Worm (Caenorhabditis elegans) whole organism, L2 larva: ENCODE data around the gene C05C10.5.

Source experiments
- C34F6.9 ChIP-seq: fragments of 150-350 bp; optimal IDR thresholded peaks from 2 replicates; lab custom pipeline; 2014; ENCODE audit warnings: missing biosample characterization, missing genetic modification characterization
- F13H6.1 ChIP-seq: sonication (generic microtip); optimal IDR thresholded peaks from 2 replicates; lab custom pipeline; 2016; ENCODE audit warnings: missing genetic modification characterization, missing compliant biosample characterization
- R02D3.7 ChIP-seq: fragments of 150-350 bp; optimal IDR thresholded peaks from 2 replicates; lab custom pipeline; 2014; ENCODE audit warnings: missing biosample characterization, missing genetic modification characterization
- Y55F3AM.14 ChIP-seq: fragments of 200-800 bp; sonication (Bioruptor generic); optimal IDR thresholded peaks from 2 replicates; lab custom pipeline; 2018; ENCODE audit warnings: mild to moderate bottlenecking, missing genetic modification characterization, missing compliant biosample characterization
- ZK546.5 ChIP-seq: sonication (generic microtip); optimal IDR thresholded peaks from 2 replicates; lab custom pipeline; 2017; ENCODE audit warnings: missing biosample characterization, missing genetic modification characterization
- alr-1 ChIP-seq: fragments of 150-350 bp; optimal IDR thresholded peaks from 2 replicates; lab custom pipeline; 2014; ENCODE audit warnings: missing biosample characterization, missing genetic modification characterization
- aly-2 ChIP-seq: fragments of 150-350 bp; optimal IDR thresholded peaks from 2 replicates; lab custom pipeline; 2014; ENCODE audit warnings: missing biosample characterization, missing genetic modification characterization
- ama-1 ChIP-seq: fragments of 150-350 bp; optimal IDR thresholded peaks from 2 replicates; lab custom pipeline; 2018; ENCODE audit warnings: inconsistent platforms
- blmp-1 ChIP-seq: sonication (generic microtip); optimal IDR thresholded peaks from 2 replicates; lab custom pipeline; 2017; ENCODE audit warnings: missing genetic modification characterization, mild to moderate bottlenecking, missing compliant biosample characterization, antibody characterized with exemption, moderate library complexity; ENCODE audit not compliant: insufficient read depth
- ceh-16 ChIP-seq: fragments of 150-350 bp; optimal IDR thresholded peaks from 2 replicates; lab custom pipeline; 2014; ENCODE audit warnings: missing biosample characterization, missing genetic modification characterization
- ceh-82 ChIP-seq: fragments of 150-350 bp; optimal IDR thresholded peaks from 2 replicates; lab custom pipeline; 2014; ENCODE audit warnings: missing biosample characterization, missing genetic modification characterization
- crh-2 ChIP-seq: sonication (generic microtip); optimal IDR thresholded peaks from 2 replicates; lab custom pipeline; 2017; ENCODE audit warnings: missing biosample characterization, missing genetic modification characterization
- egl-27 ChIP-seq: sonication (generic microtip); optimal IDR thresholded peaks from 3 replicates; lab custom pipeline; 2017; ENCODE audit warnings: missing biosample characterization, missing genetic modification reagents, missing genetic modification characterization
- elt-1 ChIP-seq: fragments of 150-350 bp; optimal IDR thresholded peaks from 2 replicates; lab custom pipeline; 2014; ENCODE audit warnings: missing biosample characterization, missing genetic modification characterization
- elt-3 ChIP-seq: sonication (generic microtip); optimal IDR thresholded peaks from 2 replicates; lab custom pipeline; 2017; ENCODE audit warnings: missing biosample characterization, missing genetic modification characterization
- fos-1 ChIP-seq: fragments of 150-350 bp; optimal IDR thresholded peaks from 2 replicates; lab custom pipeline; 2014; ENCODE audit warnings: missing biosample characterization, missing genetic modification characterization
- gmeb-1 ChIP-seq: fragments of 150-350 bp; optimal IDR thresholded peaks from 2 replicates; lab custom pipeline; 2014; ENCODE audit warnings: missing biosample characterization, missing genetic modification characterization
- lin-11 ChIP-seq: fragments of 150-350 bp; sonication (generic microtip); optimal IDR thresholded peaks from 2 replicates; lab custom pipeline; 2014; ENCODE audit warnings: missing biosample characterization, missing genetic modification characterization, inconsistent platforms, mixed read lengths
- lin-39 ChIP-seq: fragments of 150-350 bp; optimal IDR thresholded peaks from 2 replicates; lab custom pipeline; 2014; ENCODE audit warnings: missing biosample characterization, missing genetic modification reagents, missing genetic modification characterization
- lsy-2 ChIP-seq, 2 experiments: fragments of 150-350 bp in 1 of 2; sonication (generic microtip) in 1 of 2; optimal IDR thresholded peaks; 2 replicates each; lab custom pipeline; 2014 to 2017; ENCODE audit warnings: missing biosample characterization in 2 of 2, missing genetic modification characterization in 2 of 2
- mab-5 ChIP-seq: fragments of 150-350 bp; optimal IDR thresholded peaks from 2 replicates; lab custom pipeline; 2014; ENCODE audit warnings: missing biosample characterization, missing genetic modification characterization
- nhr-10 ChIP-seq: sonication (generic microtip); optimal IDR thresholded peaks from 2 replicates; lab custom pipeline; 2017; ENCODE audit warnings: missing biosample characterization, missing genetic modification characterization
- nhr-11 ChIP-seq: fragments of 150-350 bp; optimal IDR thresholded peaks from 2 replicates; lab custom pipeline; 2014; ENCODE audit warnings: missing biosample characterization, missing genetic modification characterization
- nhr-12 ChIP-seq: fragments of 150-350 bp; optimal IDR thresholded peaks from 2 replicates; lab custom pipeline; 2014; ENCODE audit warnings: missing biosample characterization, missing genetic modification characterization
- nhr-129 ChIP-seq: fragments of 150-350 bp; optimal IDR thresholded peaks from 2 replicates; lab custom pipeline; 2014; ENCODE audit warnings: missing biosample characterization, missing genetic modification characterization
- nhr-21 ChIP-seq: fragments of 150-350 bp; optimal IDR thresholded peaks from 2 replicates; lab custom pipeline; 2014; ENCODE audit warnings: missing biosample characterization, missing genetic modification characterization
- nhr-23 ChIP-seq: fragments of 150-350 bp; optimal IDR thresholded peaks from 2 replicates; lab custom pipeline; 2014; ENCODE audit warnings: missing biosample characterization, missing genetic modification reagents, missing genetic modification characterization
- nhr-237 ChIP-seq: fragments of 150-350 bp; optimal IDR thresholded peaks from 2 replicates; lab custom pipeline; 2014; ENCODE audit warnings: missing biosample characterization, missing genetic modification characterization
- nhr-25 ChIP-seq: fragments of 150-350 bp; sonication (generic microtip); optimal IDR thresholded peaks from 3 replicates; lab custom pipeline; 2014; ENCODE audit warnings: missing biosample characterization, missing genetic modification characterization
- nhr-6 ChIP-seq: fragments of 150-350 bp; optimal IDR thresholded peaks from 2 replicates; lab custom pipeline; 2014; ENCODE audit warnings: missing biosample characterization, missing genetic modification characterization
- nhr-77 ChIP-seq: fragments of 150-350 bp; optimal IDR thresholded peaks from 2 replicates; lab custom pipeline; 2014; ENCODE audit warnings: missing biosample characterization, missing genetic modification characterization
- sem-4 ChIP-seq: fragments of 150-350 bp; optimal IDR thresholded peaks from 2 replicates; lab custom pipeline; 2014; ENCODE audit warnings: missing biosample characterization, missing genetic modification reagents, missing genetic modification characterization
- skn-1 ChIP-seq: sonication (generic microtip); optimal IDR thresholded peaks from 2 replicates; lab custom pipeline; 2017; ENCODE audit warnings: missing biosample characterization, missing genetic modification characterization
- sma-3 ChIP-seq: sonication (generic microtip); optimal IDR thresholded peaks from 2 replicates; lab custom pipeline; 2016; ENCODE audit warnings: missing genetic modification reagents, missing genetic modification characterization, missing compliant biosample characterization
- sma-9 ChIP-seq, 2 experiments: fragments of 150-350 bp in 1 of 2; sonication (generic microtip) in 1 of 2; optimal IDR thresholded peaks; 2 replicates each; lab custom pipeline; 2014 to 2016; ENCODE audit warnings: missing genetic modification characterization in 2 of 2, mild to moderate bottlenecking in 1 of 2, missing biosample characterization in 1 of 2, missing compliant biosample characterization in 1 of 2, missing genetic modification reagents in 1 of 2, moderate library complexity in 1 of 2
- snpc-4 ChIP-seq: fragments of 150-350 bp; optimal IDR thresholded peaks from 2 replicates; lab custom pipeline; 2014; ENCODE audit warnings: missing biosample characterization, missing genetic modification characterization
- unc-39 ChIP-seq: fragments of 150-350 bp; optimal IDR thresholded peaks from 2 replicates; lab custom pipeline; 2014; ENCODE audit warnings: missing biosample characterization, missing genetic modification characterization
- unc-55 ChIP-seq: fragments of 150-350 bp; sonication (generic microtip); optimal IDR thresholded peaks from 3 replicates; lab custom pipeline; 2014; ENCODE audit warnings: missing biosample characterization, missing genetic modification reagents, missing genetic modification characterization
- unc-62 ChIP-seq: fragments of 150-350 bp; optimal IDR thresholded peaks from 2 replicates; lab custom pipeline; 2014; ENCODE audit warnings: missing biosample characterization, missing genetic modification reagents, missing genetic modification characterization
- zag-1 ChIP-seq: fragments of 150-350 bp; optimal IDR thresholded peaks from 2 replicates; lab custom pipeline; 2014; ENCODE audit warnings: missing biosample characterization, missing genetic modification characterization
- ztf-1 ChIP-seq: fragments of 200-800 bp; sonication (Bioruptor generic); conservative IDR thresholded peaks from 2 replicates; pipeline ENCODE4 v1.3.6; 2022; ENCODE audit warnings: missing genetic modification characterization, missing compliant biosample characterization
- ztf-4 ChIP-seq: fragments of 150-350 bp; optimal IDR thresholded peaks from 2 replicates; lab custom pipeline; 2014; ENCODE audit warnings: missing biosample characterization, missing genetic modification characterization

The C05C10.5 gene

DNA sequence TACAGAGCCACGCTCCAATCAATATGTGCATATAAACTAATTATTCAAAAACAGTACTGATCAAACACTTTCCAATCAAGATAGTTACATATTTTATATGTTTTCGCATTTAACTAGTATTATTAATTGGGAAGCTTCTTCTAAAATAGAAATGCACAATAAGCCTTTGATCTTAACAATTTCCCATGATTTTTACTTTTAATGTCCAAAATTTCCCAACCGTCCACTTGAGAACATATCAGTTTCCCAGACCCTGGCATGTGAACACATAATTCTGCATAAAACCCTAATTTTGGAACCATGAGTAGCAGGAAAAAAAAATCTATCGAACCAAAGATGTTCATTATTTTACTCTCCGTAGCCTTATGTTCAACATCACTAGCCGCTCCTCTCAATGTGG is 37.6 kb downstream of the C05C10.5 start, which contains the start of gene R53.8:
TSS of gene R53.8 (plus strand) at position 301 of the 400 bp plus-strand sequence.
- TF ChIP-seq unc-55 (no peak), aly-2 (tag; lab: Kevin White, UChicago) (no peak), sma-3 (no peak), lin-11 (no peak), skn-1 (tag; lab: Kevin White, UChicago) (no peak), elt-3 (tag; lab: Kevin White, UChicago) (no peak), fos-1 (tag; lab: Kevin White, UChicago) (no peak), nhr-237 (tag; lab: Kevin White, UChicago) (no peak), nhr-77 (no peak), nhr-6 (tag; lab: Kevin White, UChicago) (no peak), nhr-23 (tag; lab: Kevin White, UChicago) (no peak), Y55F3AM.14 (GFP tag; lab: Kevin White, UChicago) (no peak), ztf-4 (tag; lab: Kevin White, UChicago) (no peak), ZK546.5 (tag; lab: Kevin White, UChicago) (no peak), lin-39 (tag; lab: Kevin White, UChicago) (no peak), C34F6.9 (tag; lab: Kevin White, UChicago) (no peak), ztf-1 (GFP tag; lab: Robert Waterston, UW) (no peak)

ce11 chrII:9980077-9980631 is 41.3 kb downstream of the C05C10.5 start, which contains the start of gene ZK892.6:
Gene ZK892.6 (minus strand): TSS chrII:9980127.
- TF ChIP-seq snpc-4 (tag; lab: Kevin White, UChicago) (no peak), aly-2 (tag; lab: Kevin White, UChicago) (no peak), sma-9 (GFP tag; optimal IDR thresholded peaks at IDR 0.05; lab: Kevin White, UChicago) (no peak), sma-9 (tag; optimal IDR thresholded peaks at IDR 0.05; lab: Kevin White, UChicago) (no peak), crh-2 (tag; lab: Kevin White, UChicago) (no peak)

DNA sequence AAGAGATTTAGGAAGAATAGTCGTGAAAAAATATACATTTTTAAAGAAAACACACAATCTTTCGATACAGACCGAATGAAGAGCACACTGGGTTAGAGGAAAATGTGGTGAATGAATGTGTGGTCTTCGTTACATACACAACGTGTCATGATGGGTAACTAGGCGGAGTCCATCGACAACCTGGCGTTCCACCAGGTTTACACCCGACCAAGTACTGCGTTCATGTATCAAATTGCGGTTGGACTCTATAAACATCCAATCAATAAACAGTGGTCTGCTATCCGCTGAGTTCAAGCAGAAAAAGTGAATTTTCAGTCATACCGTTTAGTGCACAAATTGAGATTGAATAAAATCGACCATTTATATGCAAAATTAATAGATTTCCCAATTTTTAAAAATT is 42.9 kb downstream of the C05C10.5 start, which contains the start of gene sdz-38:
TSS of gene sdz-38 (minus strand) at position 101 of the 400 bp plus-strand sequence.
- TF ChIP-seq nhr-11: no peak
- no peak for TF ChIP-seq ZK546.5 (tag; lab: Kevin White, UChicago)
- TF ChIP-seq F13H6.1 (tag; lab: Kevin White, UChicago): no peak
- TF ChIP-seq lsy-2 (tag; optimal IDR thresholded peaks at IDR 0.05; lab: Kevin White, UChicago): no peak
- no peak for TF ChIP-seq unc-39 (tag; lab: Kevin White, UChicago)
- TF ChIP-seq sma-3: no peak
- no peak for TF ChIP-seq elt-3 (tag; lab: Kevin White, UChicago)

- TF ChIP-seq nhr-129 (tag; lab: Kevin White, UChicago) (no peak), ama-1 (lab: Kevin White, UChicago) (no peak), skn-1 (tag; lab: Kevin White, UChicago) (no peak), mab-5 (no peak), nhr-21 (tag; lab: Kevin White, UChicago) (no peak), ztf-4 (tag; lab: Kevin White, UChicago) (no peak), sma-3 (no peak)
- TF ChIP-seq, all 48 proteins: peak for 0
These were observed 43.6 kb downstream of the C05C10.5 start for ce11 chrII:9982437-9982836.

DNA sequence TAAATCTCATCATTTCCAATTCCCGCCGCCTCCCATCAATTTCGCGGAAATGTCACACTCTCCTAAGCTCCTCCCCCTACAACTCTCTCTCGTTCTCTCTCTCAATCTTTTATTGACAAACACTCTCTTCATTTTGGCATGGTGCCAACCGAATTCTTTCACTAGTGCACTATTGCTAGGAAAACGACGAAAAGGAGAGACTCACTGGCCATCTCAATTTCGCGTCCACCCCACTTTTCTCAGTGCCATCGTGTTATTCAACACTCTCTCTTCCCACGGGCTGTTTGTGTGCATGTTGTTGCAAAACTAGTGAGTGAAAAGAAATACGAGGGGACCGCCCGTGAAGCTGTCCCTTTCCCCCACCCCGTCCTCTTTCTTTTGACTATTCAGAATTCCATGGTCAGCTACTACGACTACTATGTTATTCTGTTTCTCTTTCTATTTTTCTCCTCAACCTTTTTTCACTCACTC is 46.1 kb downstream of the C05C10.5 start:
- TF ChIP-seq ztf-1 (GFP tag; lab: Robert Waterston, UW) (no peak), ceh-82 (tag; lab: Kevin White, UChicago) (no peak), nhr-10 (tag; lab: Kevin White, UChicago) (no peak), gmeb-1 (no peak), unc-39 (tag; lab: Kevin White, UChicago) (peak; percentile 1), nhr-237 (tag; lab: Kevin White, UChicago) (no peak), egl-27 (peak; percentile 8), ceh-16 (tag; lab: Kevin White, UChicago) (no peak), elt-3 (tag; lab: Kevin White, UChicago) (no peak), ama-1 (lab: Kevin White, UChicago) (no peak), lin-11 (no peak), fos-1 (tag; lab: Kevin White, UChicago) (peak; percentile 16), R02D3.7 (tag; lab: Kevin White, UChicago) (no peak), crh-2 (tag; lab: Kevin White, UChicago) (peak; percentile 51), C34F6.9 (tag; lab: Kevin White, UChicago) (peak; percentile 72), alr-1 (tag; lab: Kevin White, UChicago) (no peak), sma-3 (peak; percentile 11), lin-39 (tag; lab: Kevin White, UChicago) (peak; percentile 73), nhr-12 (tag; lab: Kevin White, UChicago) (no peak), unc-62 (GFP tag; lab: Kevin White, UChicago) (peak; percentile 31), blmp-1 (tag; lab: Kevin White, UChicago) (no peak), aly-2 (tag; lab: Kevin White, UChicago) (no peak), nhr-25 (tag; lab: Kevin White, UChicago) (no peak), lsy-2 (tag; optimal IDR thresholded peaks at IDR 0.05; lab: Kevin White, UChicago) (peak; percentile 18 to 72), mab-5 (peak; percentile 80), skn-1 (tag; lab: Kevin White, UChicago) (no peak), zag-1 (peak; percentile 53), sem-4 (tag; lab: Kevin White, UChicago) (peak; percentile 87), nhr-77 (no peak), elt-1 (tag; lab: Kevin White, UChicago) (no peak)
